Fruit fly (Drosophila melanogaster): ENCODE data around the gene CG3987.

CG3987 gene

DNA sequence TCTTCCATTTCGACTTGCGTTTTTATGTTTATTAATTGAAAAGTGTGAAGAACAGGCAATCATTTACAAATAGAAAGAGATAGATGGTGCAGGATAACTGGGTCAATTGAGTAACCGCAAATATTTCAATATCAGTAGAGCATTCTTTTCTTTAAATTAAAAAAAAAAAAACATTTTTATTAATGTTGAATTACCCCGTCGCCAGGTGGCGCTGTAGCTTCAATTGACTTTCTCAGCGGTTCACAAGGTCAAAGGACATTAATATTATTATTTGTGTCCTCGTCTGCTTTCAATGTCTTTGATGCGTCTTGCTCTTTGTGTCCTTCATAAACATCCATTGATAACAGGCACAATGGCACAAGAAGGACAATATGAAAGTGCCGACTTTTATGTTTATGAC lies 8.8 kb downstream of the CG3987 start:
- TF ChIP-seq Ptx1 (GFP tag; IDR thresholded peaks at IDR 0.05) (no peak), CG33213 (GFP tag; optimal IDR thresholded peaks at IDR 0.05) (no peak), Ets65A (GFP tag) (no peak), dmrt99B (tag; optimal IDR thresholded peaks at IDR 0.05) (no peak), H2.0 (GFP tag; IDR thresholded peaks at IDR 0.05) (no peak), CG12659 (GFP tag; optimal IDR thresholded peaks at IDR 0.05) (no peak), sens (GFP tag) (peak; percentile 57), CG7987 (GFP tag; optimal IDR thresholded peaks at IDR 0.05) (no peak), cato (GFP tag; optimal IDR thresholded peaks at IDR 0.05; ENCODE audit: borderline replicate concordance) (no peak), Max (GFP tag; optimal IDR thresholded peaks at IDR 0.05) (no peak), CG31441 (GFP tag; IDR thresholded peaks at IDR 0.05) (no peak), br (optimal IDR thresholded peaks at IDR 0.05) (no peak), YL-1 (GFP tag; optimal IDR thresholded peaks at IDR 0.05) (no peak), kah (GFP tag; optimal IDR thresholded peaks at IDR 0.05) (no peak), CG1024 (GFP tag; IDR thresholded peaks at IDR 0.05) (0 out of 2 replicates have a peak, but pooled peaks have one; percentile 5), Opbp (GFP tag; IDR thresholded peaks at IDR 0.05; ENCODE audit: partially characterized antibody) (no peak), CG14050 (GFP tag; IDR thresholded peaks at IDR 0.05) (no peak), h (optimal IDR thresholded peaks at IDR 0.05) (no peak), Jarid2 (GFP tag; optimal IDR thresholded peaks at IDR 0.05) (no peak), scrt (GFP tag; optimal IDR thresholded peaks at IDR 0.05) (no peak), CTCF (GFP tag; optimal IDR thresholded peaks at IDR 0.05) (peak; percentile 72), CG9932 (GFP tag; IDR thresholded peaks at IDR 0.05) (no peak), sima (GFP tag; optimal IDR thresholded peaks at IDR 0.05) (no peak), repo (GFP tag; optimal IDR thresholded peaks at IDR 0.05) (no peak), CG10274 (GFP tag; optimal IDR thresholded peaks at IDR 0.05) (no peak), hth (optimal IDR thresholded peaks at IDR 0.05) (no peak), Side (GFP tag; optimal IDR thresholded peaks at IDR 0.05) (no peak)

DNA sequence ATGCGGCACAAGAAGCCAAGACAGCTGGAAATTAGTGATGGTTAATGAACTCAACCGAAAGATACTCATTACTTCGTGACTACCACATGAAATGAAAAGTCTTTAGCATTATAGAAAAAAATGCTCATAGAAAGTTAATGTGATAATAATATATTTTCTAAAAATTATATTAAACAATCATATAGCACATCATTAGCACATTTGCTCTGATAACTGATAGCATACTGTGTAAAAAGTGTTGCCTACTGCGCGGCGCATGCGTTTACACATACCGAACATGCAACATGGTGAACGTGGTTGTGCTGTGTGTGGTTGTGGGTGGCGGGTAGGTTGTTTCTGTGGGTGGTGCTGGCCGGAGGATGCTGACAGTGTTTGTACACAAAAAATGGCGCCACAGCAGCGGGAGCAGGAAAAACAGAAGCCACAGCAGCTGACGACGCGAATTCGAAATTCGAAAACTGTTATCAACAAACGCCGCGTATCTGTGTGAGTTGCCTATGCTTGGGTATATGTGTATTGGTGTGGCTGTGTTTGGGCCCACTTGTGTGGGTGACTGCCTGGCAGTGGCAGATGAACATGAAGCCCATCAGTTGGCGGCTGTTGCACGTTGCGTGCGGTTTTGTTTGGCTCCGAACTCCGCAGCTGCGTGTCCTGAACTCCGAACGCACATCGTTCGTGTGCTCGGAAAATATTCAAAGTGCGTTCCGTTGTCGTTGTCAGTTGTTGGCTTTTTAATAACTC lies 10.2 kb downstream of the CG3987 start, which contains the start of gene Gyc88E:
TSS of gene Gyc88E (plus strand) at position 604 of the 741 bp plus-strand sequence.
- TF ChIP-seq CG7786 (GFP tag; optimal IDR thresholded peaks at IDR 0.05) = no peak
- TF ChIP-seq Atf6 (GFP tag; IDR thresholded peaks at IDR 0.05) = no peak; the same call in none of the 2 replicates
- no peak for TF ChIP-seq CG6765 (GFP tag; optimal IDR thresholded peaks at IDR 0.05)
- no peak for TF ChIP-seq HmgZ (tag; optimal IDR thresholded peaks at IDR 0.05)
- peak; percentile 13 for TF ChIP-seq CG9727 (GFP tag; optimal IDR thresholded peaks at IDR 0.05)
- peak; percentile 30; the same call in 1 of the 2 replicates for TF ChIP-seq danr (GFP tag; IDR thresholded peaks at IDR 0.05)
- TF ChIP-seq so (GFP tag; IDR thresholded peaks at IDR 0.05) = no peak
- TF ChIP-seq Gsc (GFP tag; IDR thresholded peaks at IDR 0.05) = no peak
- no peak for TF ChIP-seq prd (optimal IDR thresholded peaks at IDR 0.05)
- TF ChIP-seq prd (GFP tag; IDR thresholded peaks at IDR 0.05) = no peak; the same call in 2 of the 3 replicates
- TF ChIP-seq dmrt99B (tag; optimal IDR thresholded peaks at IDR 0.05) = peak; percentile 57
- no peak for TF ChIP-seq Opbp (GFP tag; IDR thresholded peaks at IDR 0.05; ENCODE audit: partially characterized antibody)
- no peak for TF ChIP-seq gfzf (GFP tag; optimal IDR thresholded peaks at IDR 0.05)
- TF ChIP-seq btn (GFP tag; optimal IDR thresholded peaks at IDR 0.05) = no peak
- no peak for TF ChIP-seq her (GFP tag; optimal IDR thresholded peaks at IDR 0.05)
- TF ChIP-seq CG34224 (GFP tag; IDR thresholded peaks at IDR 0.05; ENCODE audit: partially characterized antibody) = no peak
- TF ChIP-seq CG18619 (GFP tag; optimal IDR thresholded peaks at IDR 0.05) = no peak
- no peak for TF ChIP-seq CG16815 (GFP tag; optimal IDR thresholded peaks at IDR 0.05)
- TF ChIP-seq CG14710 (tag; optimal IDR thresholded peaks at IDR 0.05) = no peak
- TF ChIP-seq Gug (GFP tag; IDR thresholded peaks at IDR 0.05) = 0 out of 4 replicates have a peak, but pooled peaks have one; percentile 23
- TF ChIP-seq lola (GFP tag; optimal IDR thresholded peaks at IDR 0.05) = no peak
- TF ChIP-seq Camta (GFP tag; optimal IDR thresholded peaks at IDR 0.05) = no peak
- TF ChIP-seq CG8765 (GFP tag; IDR thresholded peaks at IDR 0.05) = no peak
- TF ChIP-seq Trl (optimal IDR thresholded peaks at IDR 0.05) = no peak
- no peak for TF ChIP-seq Trl (GFP tag; optimal IDR thresholded peaks at IDR 0.05)
- TF ChIP-seq CG13287 (GFP tag; IDR thresholded peaks at IDR 0.05; ENCODE audit: partially characterized antibody) = no peak
- TF ChIP-seq HLHmδ (GFP tag; optimal IDR thresholded peaks at IDR 0.05) = no peak
- TF ChIP-seq Eip74EF (GFP tag; optimal IDR thresholded peaks at IDR 0.05) = no peak

Data from whole organism, embryonic.